Fruit fly (Drosophila melanogaster): ENCODE data around the gene Tango5.

The Tango5 gene

DNA sequence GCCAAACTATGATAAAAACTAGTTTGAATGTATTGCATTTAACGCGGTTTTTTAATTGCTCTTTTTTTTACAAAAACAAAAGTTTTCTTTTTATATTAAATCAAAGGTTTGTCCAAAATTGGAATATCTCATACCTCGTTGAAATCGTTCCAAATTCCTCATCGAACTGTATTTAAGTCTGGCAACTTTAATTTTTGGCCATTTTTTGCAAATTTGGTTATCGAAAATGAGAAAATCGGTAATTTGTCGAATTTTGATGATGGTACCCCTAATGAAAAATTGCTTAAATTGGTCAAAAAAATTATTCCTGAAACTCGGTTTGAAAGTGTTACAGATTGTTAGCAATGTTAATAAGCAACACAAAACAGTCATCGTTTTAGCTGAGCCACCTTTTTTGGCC is 23.1 kb upstream of the Tango5 start:
- TF ChIP-seq spab (GFP tag; optimal IDR thresholded peaks at IDR 0.05) (no peak), Eip75B (GFP tag; optimal IDR thresholded peaks at IDR 0.05) (no peak)

- TF ChIP-seq Eip78C (GFP tag): peak; percentile 46
- TF ChIP-seq CG8632 (GFP tag; optimal IDR thresholded peaks at IDR 0.05): no peak
- peak; percentile 71 for TF ChIP-seq vri (GFP tag; optimal IDR thresholded peaks at IDR 0.05)
- TF ChIP-seq CG11902 (GFP tag; optimal IDR thresholded peaks at IDR 0.05): no peak
- no peak for TF ChIP-seq Sox15 (GFP tag; optimal IDR thresholded peaks at IDR 0.05)
- TF ChIP-seq Eip75B (GFP tag; optimal IDR thresholded peaks at IDR 0.05): no peak
- no peak for TF ChIP-seq CG7368 (GFP tag; optimal IDR thresholded peaks at IDR 0.05)
Observed at dm6 chrX:10786443-10787097, 22.4 kb upstream of the Tango5 start, which contains the start of the genes Ant2 and sesB. Gene Ant2 (minus strand): TSS chrX:10786907. Gene sesB (minus strand): TSS chrX:10786958.

dm6 chrX:10785920-10786361 is 21.7 kb upstream of the Tango5 start:
- TF ChIP-seq dsx (GFP tag; optimal IDR thresholded peaks at IDR 0.05; ENCODE audit: poor library complexity, severe bottlenecking) (peak; percentile 56), Eip78C (GFP tag) (peak; percentile 53), Sox102F (GFP tag; optimal IDR thresholded peaks at IDR 0.05) (peak; percentile 32), CG6854 (GFP tag; optimal IDR thresholded peaks at IDR 0.05) (peak; percentile 27), CG3919 (GFP tag; optimal IDR thresholded peaks at IDR 0.05) (peak; percentile 26), ss (GFP tag; optimal IDR thresholded peaks at IDR 0.05) (no peak), Met (GFP tag; optimal IDR thresholded peaks at IDR 0.05) (peak; percentile 34), CG3032 (tag; optimal IDR thresholded peaks at IDR 0.05) (no peak), Sox14 (GFP tag; optimal IDR thresholded peaks at IDR 0.05) (no peak), esn (GFP tag; optimal IDR thresholded peaks at IDR 0.05) (peak; percentile 4), vri (GFP tag; optimal IDR thresholded peaks at IDR 0.05) (peak; percentile 76)

dm6 chrX:10784812-10785638 is 20.8 kb upstream of the Tango5 start:
- TF ChIP-seq CG3032 (tag; optimal IDR thresholded peaks at IDR 0.05) (no peak), svp (GFP tag) (no peak), salr (GFP tag; optimal IDR thresholded peaks at IDR 0.05) (no peak), fd85E (GFP tag; optimal IDR thresholded peaks at IDR 0.05) (no peak), CG11294 (GFP tag; IDR thresholded peaks at IDR 0.05) (no peak), CG9139 (GFP tag; optimal IDR thresholded peaks at IDR 0.05) (no peak), Blimp-1 (GFP tag; optimal IDR thresholded peaks at IDR 0.05) (no peak), CG8119 (GFP tag; IDR thresholded peaks at IDR 0.05) (peak; percentile 29; the same call in 1 of the 3 replicates), dac (GFP tag; optimal IDR thresholded peaks at IDR 0.05) (no peak), fkh (GFP tag; optimal IDR thresholded peaks at IDR 0.05) (no peak), dsx (GFP tag; optimal IDR thresholded peaks at IDR 0.05; ENCODE audit: poor library complexity, severe bottlenecking) (no peak), Hr39 (GFP tag; optimal IDR thresholded peaks at IDR 0.05) (no peak), CG6163 (GFP tag; IDR thresholded peaks at IDR 0.05) (no peak), CG3919 (GFP tag; optimal IDR thresholded peaks at IDR 0.05) (no peak), esn (GFP tag; optimal IDR thresholded peaks at IDR 0.05) (no peak), achi (GFP tag; optimal IDR thresholded peaks at IDR 0.05) (no peak), CG31627 (GFP tag; optimal IDR thresholded peaks at IDR 0.05) (no peak), Sox14 (GFP tag; optimal IDR thresholded peaks at IDR 0.05) (no peak), vri (GFP tag; optimal IDR thresholded peaks at IDR 0.05) (peak; percentile 77), Sox102F (GFP tag; optimal IDR thresholded peaks at IDR 0.05) (no peak), CG6792 (GFP tag; optimal IDR thresholded peaks at IDR 0.05) (no peak), Gug (GFP tag; IDR thresholded peaks at IDR 0.05) (no peak), CG8632 (GFP tag; optimal IDR thresholded peaks at IDR 0.05) (no peak), OdsH (GFP tag; optimal IDR thresholded peaks at IDR 0.05) (peak; percentile 20), CG1621 (tag; optimal IDR thresholded peaks at IDR 0.05) (no peak), Ets96B (tag; optimal IDR thresholded peaks at IDR 0.05) (no peak), lz (GFP tag; optimal IDR thresholded peaks at IDR 0.05) (no peak), Hr4 (GFP tag; optimal IDR thresholded peaks at IDR 0.05) (peak; percentile 13), cyc (GFP tag; optimal IDR thresholded peaks at IDR 0.05) (no peak), CG4318 (GFP tag; optimal IDR thresholded peaks at IDR 0.05) (peak; percentile 20), Eip75B (GFP tag; optimal IDR thresholded peaks at IDR 0.05) (no peak), CG11902 (GFP tag; optimal IDR thresholded peaks at IDR 0.05) (no peak), Eip93F (GFP tag; optimal IDR thresholded peaks at IDR 0.05) (no peak), fd59A (GFP tag; optimal IDR thresholded peaks at IDR 0.05) (no peak), ss (GFP tag; optimal IDR thresholded peaks at IDR 0.05) (no peak)
